Fruit fly (Drosophila melanogaster) whole organism, embryonic: Measurements from ENCODE around the gene CG15418.

Source experiments
- Antp ChIP-seq: fragments of 200-800 bp; sonication (Bioruptor generic); optimal IDR thresholded peaks from 3 replicates; lab custom pipeline; 2016; ENCODE audit warnings: missing biosample characterization, missing genetic modification characterization
- Bgb ChIP-seq: fragments of 200-800 bp; sonication (Bioruptor generic); IDR thresholded peaks from 2 replicates; pipeline ENCODE4 v1.3.6; 2022; ENCODE audit warnings: missing biosample characterization, missing genetic modification characterization; ENCODE audit not compliant: partially characterized antibody
- CG1024 ChIP-seq: fragments of 200-800 bp; sonication (Bioruptor generic); IDR thresholded peaks from 2 replicates; pipeline ENCODE4 v1.3.6; 2022; ENCODE audit warnings: missing biosample characterization, missing genetic modification characterization
- CG10321 ChIP-seq: fragments of 200-800 bp; sonication (Bioruptor generic); IDR thresholded peaks from 2 replicates; pipeline ENCODE4 v1.3.6; 2022; ENCODE audit warnings: missing biosample characterization, missing genetic modification characterization
- CG10366 ChIP-seq: fragments of 200-800 bp; sonication (Bioruptor generic); IDR thresholded peaks from 2 replicates; pipeline ENCODE4 v1.3.6; 2022; ENCODE audit warnings: missing biosample characterization, missing genetic modification characterization
- CG10431 ChIP-seq: fragments of 200-800 bp; sonication (Bioruptor generic); optimal IDR thresholded peaks from 3 replicates; lab custom pipeline; 2018; ENCODE audit warnings: missing biosample characterization, mild to moderate bottlenecking, missing genetic modification characterization
- CG11093 ChIP-seq: fragments of 200-800 bp; sonication (Bioruptor generic); IDR thresholded peaks from 3 replicates; pipeline ENCODE4 v1.3.6; 2022; ENCODE audit warnings: missing biosample characterization, missing genetic modification characterization
- CG12104 ChIP-seq: fragments of 200-800 bp; sonication (Bioruptor generic); optimal IDR thresholded peaks from 3 replicates; lab custom pipeline; 2016; ENCODE audit warnings: missing biosample characterization, missing genetic modification characterization
- CG14014 ChIP-seq: fragments of 200-800 bp; sonication (Bioruptor generic); IDR thresholded peaks from 2 replicates; pipeline ENCODE4 v1.3.6; 2022; ENCODE audit warnings: missing biosample characterization, missing genetic modification characterization
- CG15011 ChIP-seq: fragments of 200-800 bp; sonication (Bioruptor generic); optimal IDR thresholded peaks from 3 replicates; lab custom pipeline; 2018; ENCODE audit warnings: missing biosample characterization, mild to moderate bottlenecking, missing genetic modification characterization
- CG15601 ChIP-seq: fragments of 200-800 bp; sonication (Bioruptor generic); optimal IDR thresholded peaks from 3 replicates; lab custom pipeline; 2019; ENCODE audit warnings: missing biosample characterization, mild to moderate bottlenecking, missing genetic modification characterization, moderate library complexity
- CG1832 ChIP-seq: fragments of 200-800 bp; sonication (Bioruptor generic); optimal IDR thresholded peaks from 2 replicates; lab custom pipeline; 2017; ENCODE audit warnings: missing biosample characterization, mild to moderate bottlenecking, missing genetic modification characterization, inconsistent platforms
- CG18476 ChIP-seq: fragments of 200-800 bp; sonication (Bioruptor generic); optimal IDR thresholded peaks from 2 replicates; lab custom pipeline; 2016; ENCODE audit warnings: missing biosample characterization, mild to moderate bottlenecking, missing genetic modification characterization
- CG2712 ChIP-seq: fragments of 200-800 bp; optimal IDR thresholded peaks from 3 replicates; lab custom pipeline; 2019; ENCODE audit warnings: missing biosample characterization, mild to moderate bottlenecking, missing genetic modification characterization, moderate library complexity
- CG32767 ChIP-seq: fragments of 200-800 bp; sonication (Bioruptor generic); IDR thresholded peaks from 2 replicates; pipeline ENCODE4 v1.3.6; 2022; ENCODE audit warnings: missing biosample characterization, missing genetic modification characterization
- CG32772 ChIP-seq: fragments of 200-800 bp; sonication (Bioruptor generic); IDR thresholded peaks from 2 replicates; pipeline ENCODE4 v1.3.6; 2022; ENCODE audit warnings: missing biosample characterization, missing genetic modification characterization
- CG34224 ChIP-seq: fragments of 200-800 bp; sonication (Bioruptor generic); IDR thresholded peaks from 3 replicates; pipeline ENCODE4 v1.3.6; 2022; ENCODE audit warnings: missing biosample characterization, missing genetic modification characterization; ENCODE audit not compliant: partially characterized antibody
- CG34422 ChIP-seq: fragments of 200-800 bp; sonication (Bioruptor generic); IDR thresholded peaks from 3 replicates; pipeline ENCODE4 v1.3.6; 2022; ENCODE audit warnings: missing biosample characterization, missing genetic modification characterization
- CG42726 ChIP-seq: fragments of 200-800 bp; sonication (Bioruptor generic); IDR thresholded peaks from 2 replicates; pipeline ENCODE4 v1.3.6; 2022; ENCODE audit warnings: missing biosample characterization, missing genetic modification characterization; ENCODE audit not compliant: partially characterized antibody
- CG4854 ChIP-seq: fragments of 200-800 bp; sonication (Bioruptor generic); optimal IDR thresholded peaks from 2 replicates; lab custom pipeline; 2016; ENCODE audit warnings: missing biosample characterization, missing genetic modification characterization, inconsistent platforms
- CG6854 ChIP-seq: fragments of 200-800 bp; sonication (Bioruptor generic); optimal IDR thresholded peaks from 3 replicates; lab custom pipeline; 2017; ENCODE audit warnings: missing biosample characterization, mild to moderate bottlenecking, missing genetic modification characterization
- CG8478 ChIP-seq: fragments of >200 bp; optimal IDR thresholded peaks from 2 replicates; lab custom pipeline; 2018
- Dek ChIP-seq: fragments of 200-800 bp; sonication (Bioruptor generic); optimal IDR thresholded peaks from 3 replicates; lab custom pipeline; 2019; ENCODE audit warnings: missing biosample characterization, mild to moderate bottlenecking, missing genetic modification characterization, moderate library complexity
- Eip74EF ChIP-seq, 2 experiments: fragments of 200-800 bp in 1 of 2; fragments of >200 bp in 1 of 2; sonication (Bioruptor generic) in 1 of 2; optimal IDR thresholded peaks; 2 replicates each; lab custom pipeline; 2017 to 2019; ENCODE audit warnings: missing biosample characterization in 2 of 2, missing genetic modification characterization in 2 of 2, mild to moderate bottlenecking in 1 of 2, moderate library complexity in 1 of 2
- Fer2 ChIP-seq: fragments of 200-800 bp; sonication (Bioruptor generic); optimal IDR thresholded peaks from 2 replicates; lab custom pipeline; 2018; ENCODE audit warnings: missing biosample characterization, mild to moderate bottlenecking, missing genetic modification characterization, moderate library complexity
- HLH54F ChIP-seq: fragments of 200-800 bp; sonication (Bioruptor generic); optimal IDR thresholded peaks from 3 replicates; lab custom pipeline; 2016; ENCODE audit warnings: missing biosample characterization, missing genetic modification characterization
- Hsf ChIP-seq: fragments of 200-800 bp; sonication (Bioruptor generic); optimal IDR thresholded peaks from 3 replicates; lab custom pipeline; 2016; ENCODE audit warnings: missing biosample characterization, missing genetic modification characterization
- Jarid2 ChIP-seq: fragments of 200-800 bp; sonication (Bioruptor generic); optimal IDR thresholded peaks from 3 replicates; lab custom pipeline; 2017; ENCODE audit warnings: mild to moderate bottlenecking, missing biosample characterization, missing genetic modification reagents, missing genetic modification characterization
- Kr ChIP-seq: fragments of 200-800 bp; sonication (Bioruptor generic); optimal IDR thresholded peaks from 2 replicates; lab custom pipeline; 2017; ENCODE audit warnings: missing biosample characterization, mild to moderate bottlenecking, missing genetic modification characterization
- MTF-1 ChIP-seq: fragments of 200-800 bp; sonication (Bioruptor generic); optimal IDR thresholded peaks from 2 replicates; lab custom pipeline; 2018; ENCODE audit warnings: missing biosample characterization, mild to moderate bottlenecking, missing genetic modification characterization, borderline replicate concordance
- PHDP ChIP-seq: fragments of 200-800 bp; sonication (Bioruptor generic); optimal IDR thresholded peaks from 3 replicates; lab custom pipeline; 2018; ENCODE audit warnings: missing biosample characterization, mild to moderate bottlenecking, missing genetic modification characterization, moderate library complexity
- Poxn ChIP-seq: fragments of 200-800 bp; sonication (Bioruptor generic); IDR thresholded peaks from 2 replicates; pipeline ENCODE4 v1.3.6; 2022; ENCODE audit warnings: missing biosample characterization, missing genetic modification characterization
- Sox100B ChIP-seq: fragments of 200-800 bp; sonication (Bioruptor generic); optimal IDR thresholded peaks from 3 replicates; lab custom pipeline; 2018; ENCODE audit warnings: missing biosample characterization, mild to moderate bottlenecking, missing genetic modification characterization
- Trl ChIP-seq, 3 experiments: fragments of >200 bp in 2 of 3; fragments of 200-800 bp in 1 of 3; sonication (Bioruptor generic) in 1 of 3; optimal IDR thresholded peaks; 2 replicates in 1 of 3; 3 replicates in 2 of 3; lab custom pipeline; 2016 to 2017; ENCODE audit warnings: missing biosample characterization in 1 of 3, missing genetic modification characterization in 1 of 3
- abd-A ChIP-seq: fragments of 200-800 bp; sonication (Bioruptor generic); optimal IDR thresholded peaks from 3 replicates; lab custom pipeline; 2019; ENCODE audit warnings: missing biosample characterization, mild to moderate bottlenecking, missing genetic modification characterization, moderate library complexity
- bbx ChIP-seq: fragments of 200-800 bp; sonication (Bioruptor generic); IDR thresholded peaks from 2 replicates; pipeline ENCODE4 v1.3.6; 2022; ENCODE audit warnings: missing biosample characterization, missing genetic modification characterization; ENCODE audit not compliant: partially characterized antibody
- cas ChIP-seq: fragments of 200-800 bp; sonication (Bioruptor generic); IDR thresholded peaks from 2 replicates; pipeline ENCODE4 v1.3.6; 2022; ENCODE audit warnings: missing biosample characterization, missing genetic modification characterization
- chm ChIP-seq: fragments of 200-800 bp; sonication (Bioruptor generic); IDR thresholded peaks from 2 replicates; pipeline ENCODE4 v1.3.6; 2022; ENCODE audit warnings: missing biosample characterization, missing genetic modification characterization
- chn ChIP-seq: fragments of 200-800 bp; sonication (Bioruptor generic); optimal IDR thresholded peaks from 2 replicates; lab custom pipeline; 2016; ENCODE audit warnings: missing biosample characterization, missing genetic modification characterization
- ewg ChIP-seq: fragments of 200-800 bp; sonication (Bioruptor generic); optimal IDR thresholded peaks from 3 replicates; lab custom pipeline; 2017; ENCODE audit warnings: mild to moderate bottlenecking, missing biosample characterization, missing genetic modification reagents, missing genetic modification characterization
- gcm2 ChIP-seq: fragments of 200-800 bp; sonication (Bioruptor generic); optimal IDR thresholded peaks from 2 replicates; lab custom pipeline; 2016; ENCODE audit warnings: missing biosample characterization, missing genetic modification characterization
- gem ChIP-seq: fragments of 200-800 bp; sonication (Bioruptor generic); optimal IDR thresholded peaks from 2 replicates; lab custom pipeline; 2019; ENCODE audit warnings: missing biosample characterization, mild to moderate bottlenecking, missing genetic modification characterization, moderate library complexity
- hth ChIP-seq: fragments of >200 bp; optimal IDR thresholded peaks from 2 replicates; lab custom pipeline; 2017; ENCODE audit warnings: inconsistent platforms
- knrl ChIP-seq: fragments of 200-800 bp; sonication (Bioruptor generic); IDR thresholded peaks from 3 replicates; pipeline ENCODE4 v1.3.6; 2022; ENCODE audit warnings: missing biosample characterization, missing genetic modification characterization; ENCODE audit not compliant: partially characterized antibody
- nerfin-2 ChIP-seq: fragments of 200-800 bp; sonication (Bioruptor generic); IDR thresholded peaks from 2 replicates; pipeline ENCODE4 v1.3.6; 2022; ENCODE audit warnings: missing biosample characterization, missing genetic modification characterization; ENCODE audit not compliant: partially characterized antibody
- row ChIP-seq: fragments of 200-800 bp; sonication (Bioruptor generic); IDR thresholded peaks from 3 replicates; pipeline ENCODE4 v1.3.6; 2022; ENCODE audit warnings: missing biosample characterization, missing genetic modification characterization
- seq ChIP-seq: fragments of 200-800 bp; sonication (Bioruptor generic); IDR thresholded peaks from 2 replicates; pipeline ENCODE4 v1.3.6; 2022; ENCODE audit warnings: missing biosample characterization, missing genetic modification characterization
- sim ChIP-seq: fragments of 200-800 bp; sonication (Bioruptor generic); IDR thresholded peaks from 2 replicates; pipeline ENCODE4 v1.3.6; 2022; ENCODE audit warnings: missing biosample characterization, missing genetic modification characterization
- sna ChIP-seq: fragments of 200-800 bp; sonication (Bioruptor generic); IDR thresholded peaks from 2 replicates; pipeline ENCODE4 v1.3.6; 2022; ENCODE audit warnings: missing biosample characterization, missing genetic modification characterization; ENCODE audit not compliant: partially characterized antibody
- usp ChIP-seq: fragments of >200 bp; optimal IDR thresholded peaks from 2 replicates; lab custom pipeline; 2017; ENCODE audit warnings: missing biosample characterization, missing genetic modification characterization
- yki ChIP-seq: fragments of >200 bp; optimal IDR thresholded peaks from 3 replicates; lab custom pipeline; 2018

The CG15418 gene

dm6 chr2L:3662307-3662795 lies 40.8 kb upstream of the CG15418 start, which contains the start of gene Drgx (continued):
- no peak for TF ChIP-seq CG10366
- TF ChIP-seq Hsf (GFP tag; lab: Kevin White, UChicago), result no peak
- no peak for TF ChIP-seq CG11093
- 0 out of 2 replicates have a peak, but pooled peaks have one; percentile 19 for TF ChIP-seq CG32767
- TF ChIP-seq Poxn (GFP tag; lab: Robert Waterston, UW), result no peak
- TF ChIP-seq CG34224, result peak; percentile 35; the same call in 2 of the 3 replicates
- peak; percentile 59 for TF ChIP-seq Jarid2 (GFP tag; lab: Kevin White, UChicago)
- TF ChIP-seq CG8478 (lab: Kevin White, UChicago), result peak; percentile 87
- no peak for TF ChIP-seq MTF-1
- peak; percentile 13; the same call in 1 of the 2 replicates for TF ChIP-seq Bgb (GFP tag; lab: Robert Waterston, UW)
- TF ChIP-seq yki, result no peak
- TF ChIP-seq Eip74EF (GFP tag; optimal IDR thresholded peaks at IDR 0.05; lab: Kevin White, UChicago), result no peak
- peak; percentile 97 for TF ChIP-seq ewg (GFP tag; lab: Kevin White, UChicago)
- TF ChIP-seq HLH54F, result no peak
- TF ChIP-seq sim (GFP tag; lab: Robert Waterston, UW), result no peak
- no peak for TF ChIP-seq CG1024 (GFP tag; lab: Robert Waterston, UW)
- peak; percentile 93 for TF ChIP-seq CG10321
- TF ChIP-seq nerfin-2, result peak; percentile 17; the same call in 1 of the 2 replicates
- no peak for TF ChIP-seq CG18476 (GFP tag; lab: Kevin White, UChicago)
- TF ChIP-seq abd-A (tag; lab: Kevin White, UChicago), result no peak
- TF ChIP-seq bbx (GFP tag; lab: Robert Waterston, UW), result no peak
- TF ChIP-seq Sox100B (GFP tag; lab: Kevin White, UChicago), result no peak
- TF ChIP-seq Dek (tag; lab: Kevin White, UChicago), result no peak
- TF ChIP-seq knrl (GFP tag; lab: Robert Waterston, UW), result no peak
- TF ChIP-seq CG4854 (GFP tag; lab: Kevin White, UChicago), result no peak
- no peak for TF ChIP-seq CG42726 (GFP tag; lab: Robert Waterston, UW)
- peak; percentile 93 for TF ChIP-seq CG1832
- TF ChIP-seq CG12104 (GFP tag; lab: Kevin White, UChicago), result no peak
- TF ChIP-seq hth (lab: Kevin White, UChicago), result no peak
- no peak for TF ChIP-seq CG2712
- no peak for TF ChIP-seq chn (GFP tag; lab: Kevin White, UChicago)
- peak; percentile 82 for TF ChIP-seq seq (GFP tag; lab: Robert Waterston, UW)
- no peak for TF ChIP-seq Fer2 (tag; lab: Kevin White, UChicago)
- TF ChIP-seq CG34422 (GFP tag; lab: Robert Waterston, UW), result no peak
- no peak for TF ChIP-seq CG32772 (GFP tag; lab: Robert Waterston, UW)
- no peak for TF ChIP-seq CG6854
- TF ChIP-seq chm (GFP tag; lab: Robert Waterston, UW), result 0 out of 2 replicates have a peak, but pooled peaks have one; percentile 37
- no peak for TF ChIP-seq gcm2 (GFP tag; lab: Kevin White, UChicago)
- no peak for TF ChIP-seq CG15011 (GFP tag; lab: Kevin White, UChicago)
- TF ChIP-seq CG14014, result no peak
- TF ChIP-seq row (GFP tag; lab: Robert Waterston, UW), result no peak
- no peak for TF ChIP-seq CG15601
- no peak for TF ChIP-seq gem (tag; lab: Kevin White, UChicago)
- no peak for TF ChIP-seq usp (GFP tag; lab: Kevin White, UChicago)
- TF ChIP-seq Antp (GFP tag; lab: Kevin White, UChicago), result no peak
- peak; percentile 37 to 58 for TF ChIP-seq Trl (optimal IDR thresholded peaks at IDR 0.05; lab: Kevin White, UChicago)
- no peak for TF ChIP-seq Trl (GFP tag; optimal IDR thresholded peaks at IDR 0.05; lab: Kevin White, UChicago)
- no peak for TF ChIP-seq cas
- no peak for TF ChIP-seq CG10431 (GFP tag; lab: Kevin White, UChicago)
- TF ChIP-seq Kr, result no peak
- no peak for TF ChIP-seq sna (GFP tag; lab: Robert Waterston, UW)
- TF ChIP-seq PHDP (tag; lab: Kevin White, UChicago), result no peak
